Fruit fly (Drosophila melanogaster): ENCODE results near the gene CG34302.

DNA sequence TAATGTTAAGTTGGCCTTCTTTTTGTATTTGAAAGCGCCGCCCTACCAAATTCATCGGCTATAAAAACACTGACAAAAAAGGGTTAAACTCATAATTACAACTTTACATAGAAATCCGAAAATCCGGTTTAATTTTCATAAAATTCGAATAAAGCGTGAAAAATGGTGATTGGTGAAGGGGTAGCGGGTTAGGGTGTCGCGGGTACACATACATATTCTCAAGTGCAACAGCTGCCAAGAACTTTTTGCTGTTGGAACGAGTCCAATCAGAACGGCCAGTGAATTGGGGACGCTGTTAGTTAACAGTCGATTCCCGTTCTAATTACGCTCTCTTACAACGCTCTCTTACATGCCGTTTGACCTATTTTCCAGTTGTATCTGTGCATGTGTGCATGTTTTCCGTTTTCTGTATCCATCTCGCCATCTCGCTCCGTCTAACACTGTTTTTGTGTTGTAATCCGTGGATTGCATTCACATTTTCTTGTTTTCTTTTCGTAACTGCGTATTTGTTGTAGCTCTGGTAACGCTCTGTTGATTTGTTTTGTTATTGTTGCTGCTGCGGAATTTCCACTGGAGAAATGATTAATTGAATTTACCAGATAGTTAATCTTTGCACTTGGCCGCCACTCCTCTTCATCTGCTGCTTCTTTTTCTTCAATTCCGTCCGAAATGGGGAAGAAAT, 48.7 kb upstream of the CG34302 start:
- peak; percentile 88 for TF ChIP-seq crol (GFP tag; IDR thresholded peaks at IDR 0.05)
- TF ChIP-seq CG10209 (GFP tag; optimal IDR thresholded peaks at IDR 0.05): no peak
- no peak for TF ChIP-seq psq (GFP tag; optimal IDR thresholded peaks at IDR 0.05)
- no peak; the same call in 1 of the 2 replicates for TF ChIP-seq CG31441 (GFP tag; IDR thresholded peaks at IDR 0.05)
- TF ChIP-seq CG14014 (GFP tag; IDR thresholded peaks at IDR 0.05): peak; percentile 29; the same call in 1 of the 2 replicates
- TF ChIP-seq CG2120 (GFP tag; optimal IDR thresholded peaks at IDR 0.05): peak; percentile 12
- TF ChIP-seq Neu2 (GFP tag; optimal IDR thresholded peaks at IDR 0.05; ENCODE audit: borderline replicate concordance): no peak
- no peak for TF ChIP-seq Mrtf (GFP tag; IDR thresholded peaks at IDR 0.05)

Measured in whole organism, embryonic.